In genomic region chrV:11605227-11605626, ce11 we compare ENCODE assay signal across 3 worm cellular contexts.
TF ChIP-seq lines count a peak whose summit lies in the region.

No protein-coding gene starts in this region.

TF ChIP-seq in whole organism, L1 larva, 84 proteins besides CTCF, POLR2A, EP300 and RAD21:
- TF ChIP-seq unc-130 (tag; optimal IDR thresholded peaks at IDR 0.05; lab: Kevin White, UChicago) (no peak), nhr-85 (tag; lab: Kevin White, UChicago) (no peak), nhr-11 (tag; optimal IDR thresholded peaks at IDR 0.05; lab: Kevin White, UChicago) (no peak), fkh-4 (tag; optimal IDR thresholded peaks at IDR 0.05; lab: Kevin White, UChicago; ENCODE audit: borderline replicate concordance) (no peak), ztf-11 (tag; optimal IDR thresholded peaks at IDR 0.05; lab: Kevin White, UChicago) (no peak), nhr-28 (tag; optimal IDR thresholded peaks at IDR 0.05; lab: Kevin White, UChicago) (no peak), pqm-1 (tag; optimal IDR thresholded peaks at IDR 0.05; lab: Kevin White, UChicago) (no peak), nhr-77 (tag; optimal IDR thresholded peaks at IDR 0.05; lab: Kevin White, UChicago) (peak; percentile 32), efl-1 (optimal IDR thresholded peaks at IDR 0.05; lab: Kevin White, UChicago) (no peak), efl-1 (GFP tag; optimal IDR thresholded peaks at IDR 0.05 in 1 of 2; lab: Kevin White, UChicago) (no peak), lsy-2 (tag; optimal IDR thresholded peaks at IDR 0.05; lab: Kevin White, UChicago) (no peak), Y116A8C.19 (tag; optimal IDR thresholded peaks at IDR 0.05; lab: Kevin White, UChicago; ENCODE audit: borderline replicate concordance) (no peak), unc-86 (tag; optimal IDR thresholded peaks at IDR 0.05; lab: Kevin White, UChicago) (no peak), ceh-82 (tag; optimal IDR thresholded peaks at IDR 0.05; lab: Kevin White, UChicago) (peak in 1 of 3 experiments; percentile 10), hlh-17 (GFP tag; optimal IDR thresholded peaks at IDR 0.05; lab: Kevin White, UChicago; ENCODE audit: borderline replicate concordance) (no peak), aly-2 (tag; optimal IDR thresholded peaks at IDR 0.05; lab: Kevin White, UChicago) (no peak)

TF ChIP-seq in whole organism, L2 larva, 48 proteins besides CTCF, POLR2A, EP300 and RAD21:
- TF ChIP-seq unc-39 (tag; optimal IDR thresholded peaks at IDR 0.05; lab: Kevin White, UChicago) (no peak), F13H6.1 (tag; optimal IDR thresholded peaks at IDR 0.05; lab: Kevin White, UChicago) (peak; percentile 27), nhr-129 (tag; optimal IDR thresholded peaks at IDR 0.05; lab: Kevin White, UChicago) (peak; percentile 11)
TF ChIP-seq in whole organism, L2 larva: peak in this region for 2.

TF ChIP-seq in whole organism, L3 larva, 47 proteins besides CTCF, POLR2A, EP300 and RAD21:
- TF ChIP-seq pha-4 (tag; optimal IDR thresholded peaks at IDR 0.05; lab: Kevin White, UChicago) = peak; percentile 91
- TF ChIP-seq ceh-28 (tag; optimal IDR thresholded peaks at IDR 0.05; lab: Kevin White, UChicago) = no peak

Comparison
In these comparisons a context has a peak if more than half of its experiments do, and no peak if none do; other contexts are left out.
1. Of the 22 proteins assayed by ChIP-seq in both whole organism, L1 larva and whole organism, L2 larva: peak only in whole organism, L1 larva: nhr-77; only in whole organism, L2 larva: none; in both: none; in neither: 20; mixed calls (peak in some experiments, not most) for 1.